Fruit fly (Drosophila melanogaster) whole organism: ENCODE results near the gene Hsp67Ba.

Source experiments
- CG8478 ChIP-seq: fragments of >200 bp; optimal IDR thresholded peaks from 2 replicates; lab custom pipeline; 2018; ENCODE audit warnings: inconsistent platforms
- psq ChIP-seq: fragments of >200 bp; optimal IDR thresholded peaks from 2 replicates; lab custom pipeline; 2017
- usp ChIP-seq: fragments of >200 bp; optimal IDR thresholded peaks from 2 replicates; lab custom pipeline; 2017; ENCODE audit warnings: missing biosample characterization, missing genetic modification characterization, mixed read lengths

- no peak for TF ChIP-seq usp (GFP tag; lab: Kevin White, UChicago)
- TF ChIP-seq psq (lab: Kevin White, UChicago) = no peak
- no peak for TF ChIP-seq CG8478 (lab: Kevin White, UChicago)
Measured at dm6 chr3L:9391340-9391980, 12.1 kb upstream of the Hsp67Ba start.
